Worm (Caenorhabditis elegans) whole organism, L2 larva: Measurements from ENCODE around the gene srv-25.
"Not testable (repeated sequence)": the region's sequence is repeated elsewhere in the genome, so short reads cannot be mapped to it uniquely, and the experiment has no call there.

Experiments used
- R02D3.7 ChIP-seq: fragments of 150-350 bp; optimal IDR thresholded peaks from 2 replicates; lab custom pipeline; 2014; ENCODE audit warnings: missing biosample characterization, missing genetic modification characterization
- ZK546.5 ChIP-seq: sonication (generic microtip); optimal IDR thresholded peaks from 2 replicates; lab custom pipeline; 2017; ENCODE audit warnings: missing biosample characterization, missing genetic modification characterization
- ceh-82 ChIP-seq: fragments of 150-350 bp; optimal IDR thresholded peaks from 2 replicates; lab custom pipeline; 2014; ENCODE audit warnings: missing biosample characterization, missing genetic modification characterization
- lin-11 ChIP-seq: fragments of 150-350 bp; sonication (generic microtip); optimal IDR thresholded peaks from 2 replicates; lab custom pipeline; 2014; ENCODE audit warnings: missing biosample characterization, missing genetic modification characterization, inconsistent platforms, mixed read lengths
- mab-5 ChIP-seq: fragments of 150-350 bp; optimal IDR thresholded peaks from 2 replicates; lab custom pipeline; 2014; ENCODE audit warnings: missing biosample characterization, missing genetic modification characterization
- nhr-11 ChIP-seq: fragments of 150-350 bp; optimal IDR thresholded peaks from 2 replicates; lab custom pipeline; 2014; ENCODE audit warnings: missing biosample characterization, missing genetic modification characterization
- nhr-129 ChIP-seq: fragments of 150-350 bp; optimal IDR thresholded peaks from 2 replicates; lab custom pipeline; 2014; ENCODE audit warnings: missing biosample characterization, missing genetic modification characterization
- nhr-21 ChIP-seq: fragments of 150-350 bp; optimal IDR thresholded peaks from 2 replicates; lab custom pipeline; 2014; ENCODE audit warnings: missing biosample characterization, missing genetic modification characterization
- nhr-6 ChIP-seq: fragments of 150-350 bp; optimal IDR thresholded peaks from 2 replicates; lab custom pipeline; 2014; ENCODE audit warnings: missing biosample characterization, missing genetic modification characterization
- peb-1 ChIP-seq: fragments of 150-350 bp; optimal IDR thresholded peaks from 2 replicates; lab custom pipeline; 2014; ENCODE audit warnings: missing biosample characterization, missing genetic modification characterization
- sma-3 ChIP-seq: sonication (generic microtip); optimal IDR thresholded peaks from 2 replicates; lab custom pipeline; 2016; ENCODE audit warnings: missing genetic modification reagents, missing genetic modification characterization, missing compliant biosample characterization
- sma-9 ChIP-seq, 2 experiments: fragments of 150-350 bp in 1 of 2; sonication (generic microtip) in 1 of 2; optimal IDR thresholded peaks; 2 replicates each; lab custom pipeline; 2014 to 2016; ENCODE audit warnings: missing genetic modification characterization in 2 of 2, mild to moderate bottlenecking in 1 of 2, missing biosample characterization in 1 of 2, missing compliant biosample characterization in 1 of 2, missing genetic modification reagents in 1 of 2, moderate library complexity in 1 of 2
- unc-39 ChIP-seq: fragments of 150-350 bp; optimal IDR thresholded peaks from 2 replicates; lab custom pipeline; 2014; ENCODE audit warnings: missing biosample characterization, missing genetic modification characterization
- unc-55 ChIP-seq: fragments of 150-350 bp; sonication (generic microtip); optimal IDR thresholded peaks from 3 replicates; lab custom pipeline; 2014; ENCODE audit warnings: missing biosample characterization, missing genetic modification reagents, missing genetic modification characterization
- ztf-1 ChIP-seq: fragments of 200-800 bp; sonication (Bioruptor generic); conservative IDR thresholded peaks from 2 replicates; pipeline ENCODE4 v1.3.6; 2022; ENCODE audit warnings: missing genetic modification characterization, missing compliant biosample characterization
- ztf-4 ChIP-seq: fragments of 150-350 bp; optimal IDR thresholded peaks from 2 replicates; lab custom pipeline; 2014; ENCODE audit warnings: missing biosample characterization, missing genetic modification characterization

Gene srv-25

ce11 chrIV:6258967-6259366, 44.6 kb downstream of the srv-25 start:
- no peak for TF ChIP-seq nhr-129 (tag; lab: Kevin White, UChicago)
- no peak for TF ChIP-seq nhr-21 (tag; lab: Kevin White, UChicago)
- TF ChIP-seq unc-39 (tag; lab: Kevin White, UChicago) = no peak
- no peak for TF ChIP-seq R02D3.7
- TF ChIP-seq mab-5 (tag; lab: Kevin White, UChicago) = no peak
- no peak for TF ChIP-seq sma-9 (GFP tag; optimal IDR thresholded peaks at IDR 0.05; lab: Kevin White, UChicago)
- no peak for TF ChIP-seq sma-9 (tag; optimal IDR thresholded peaks at IDR 0.05; lab: Kevin White, UChicago)
- no peak for TF ChIP-seq ZK546.5
- TF ChIP-seq unc-55 (GFP tag; lab: Kevin White, UChicago) = no peak
- TF ChIP-seq ztf-1 = no peak

DNA sequence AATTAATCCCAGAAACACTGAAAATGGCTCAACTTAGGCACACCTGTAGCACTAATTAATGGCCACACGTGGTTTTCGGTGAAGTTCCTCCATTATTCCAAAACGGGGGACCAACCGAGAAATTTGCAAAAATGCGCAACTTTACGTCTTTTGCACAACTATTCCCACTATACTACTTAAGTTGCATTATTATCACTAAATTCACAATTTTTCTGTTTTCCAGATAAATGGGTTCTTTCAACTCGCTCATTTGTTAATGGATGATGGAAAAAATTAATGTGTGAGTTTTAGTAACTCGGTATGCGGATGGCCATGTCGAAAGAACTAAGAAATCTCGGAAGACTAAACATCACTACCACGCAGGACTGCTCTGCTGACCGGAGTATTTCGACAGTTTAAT, 48.9 kb downstream of the srv-25 start, which contains the start of gene T13A10.64:
Gene T13A10.64 (plus strand): TSS at position 301 of the 400 bp plus-strand sequence.
- TF ChIP-seq ztf-4 (tag; lab: Kevin White, UChicago) = no peak
- TF ChIP-seq lin-11 (tag; lab: Kevin White, UChicago) = no peak
- no peak for TF ChIP-seq ceh-82 (tag; lab: Kevin White, UChicago)
- no peak for TF ChIP-seq nhr-11

- TF ChIP-seq nhr-6 (tag; lab: Kevin White, UChicago); peb-1 (tag; lab: Kevin White, UChicago); sma-3 (GFP tag; lab: Kevin White, UChicago): not testable (repeated sequence)
Measured at ce11 chrIV:6253000-6253399, 50.5 kb downstream of the srv-25 start, which contains the start of gene T13A10.2. TSS of gene T13A10.2 (plus strand) at chrIV:6253300.
